Worm (Caenorhabditis elegans) whole organism, early embryonic: Measurements from ENCODE around the gene K08E4.8.

Source experiments
- B0310.2 ChIP-seq: sonication (generic microtip); optimal IDR thresholded peaks from 2 replicates; lab custom pipeline; 2016; ENCODE audit warnings: mild to moderate bottlenecking, missing genetic modification characterization, missing compliant biosample characterization
- F13C5.2 ChIP-seq: sonication (generic microtip); optimal IDR thresholded peaks from 2 replicates; lab custom pipeline; 2017; ENCODE audit warnings: mild to moderate bottlenecking, missing genetic modification characterization, inconsistent platforms, missing compliant biosample characterization
- ama-1 ChIP-seq: fragments of 150-350 bp; optimal IDR thresholded peaks from 2 replicates; lab custom pipeline; 2014
- ets-7 ChIP-seq: sonication (generic microtip); optimal IDR thresholded peaks from 2 replicates; lab custom pipeline; 2016; ENCODE audit warnings: missing genotype, missing genetic modification characterization, missing compliant biosample characterization
- flt-1 ChIP-seq: fragments of 200-800 bp; sonication (Bioruptor generic); IDR thresholded peaks from 2 replicates; pipeline ENCODE4 v1.3.6; 2022; ENCODE audit warnings: missing genetic modification characterization, missing compliant biosample characterization
- scrt-1 ChIP-seq: fragments of 200-800 bp; sonication (Bioruptor generic); IDR thresholded peaks from 2 replicates; pipeline ENCODE4 v1.3.6; 2022; ENCODE audit warnings: missing genetic modification characterization, missing compliant biosample characterization
- tbx-37 ChIP-seq: fragments of 200-800 bp; sonication (Bioruptor generic); conservative IDR thresholded peaks from 2 replicates; pipeline ENCODE4 v1.3.6; 2022; ENCODE audit warnings: missing genetic modification reagents, missing genetic modification characterization, missing compliant biosample characterization

DNA sequence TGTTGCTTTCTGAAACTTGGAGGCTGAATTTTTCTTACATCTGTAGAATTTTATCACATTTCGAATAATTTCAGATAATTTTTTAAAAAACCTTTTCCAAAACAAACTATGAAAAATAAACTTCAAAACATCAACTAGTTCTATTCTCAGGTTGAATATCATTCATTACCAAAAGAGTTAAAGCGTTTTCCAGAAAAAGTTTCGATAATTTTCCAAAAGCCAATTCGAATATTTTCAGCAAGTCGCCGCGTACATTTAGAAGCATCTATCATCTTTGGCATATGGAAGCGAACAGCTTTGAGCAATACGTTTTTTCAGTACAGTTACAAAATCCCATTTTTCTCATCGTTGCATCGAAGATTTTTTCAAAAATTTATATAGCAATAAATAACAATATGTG lies 24.2 kb downstream of the K08E4.8 start:
- no peak for TF ChIP-seq tbx-37 (GFP tag; lab: Robert Waterston, UW)
- TF ChIP-seq B0310.2 (tag; lab: Kevin White, UChicago), result no peak
- TF ChIP-seq scrt-1 (GFP tag; lab: Robert Waterston, UW), result no peak
- TF ChIP-seq flt-1 (GFP tag; lab: Robert Waterston, UW), result no peak
- no peak for TF ChIP-seq ets-7 (tag; lab: Kevin White, UChicago)
- TF ChIP-seq ama-1, result no peak
- no peak for TF ChIP-seq F13C5.2
